Fruit fly (Drosophila melanogaster) whole organism, embryonic: Measurements from ENCODE around the gene Elo68alpha.

Source experiments
- Atf3 ChIP-seq: fragments of 200-800 bp; sonication (Bioruptor generic); optimal IDR thresholded peaks from 3 replicates; lab custom pipeline; 2016; ENCODE audit warnings: missing biosample characterization, missing genetic modification characterization
- CG10366 ChIP-seq: fragments of 200-800 bp; sonication (Bioruptor generic); IDR thresholded peaks from 2 replicates; pipeline ENCODE4 v1.3.6; 2022; ENCODE audit warnings: missing biosample characterization, missing genetic modification characterization
- CG11093 ChIP-seq: fragments of 200-800 bp; sonication (Bioruptor generic); IDR thresholded peaks from 3 replicates; pipeline ENCODE4 v1.3.6; 2022; ENCODE audit warnings: missing biosample characterization, missing genetic modification characterization
- CG11723 ChIP-seq: fragments of 200-800 bp; sonication (Bioruptor generic); optimal IDR thresholded peaks from 2 replicates; lab custom pipeline; 2017; ENCODE audit warnings: missing biosample characterization, mild to moderate bottlenecking, missing genetic modification characterization
- CG12071 ChIP-seq: fragments of 200-800 bp; sonication (Bioruptor generic); optimal IDR thresholded peaks from 3 replicates; lab custom pipeline; 2018; ENCODE audit warnings: missing biosample characterization, mild to moderate bottlenecking, missing genetic modification characterization
- CG12769 ChIP-seq: fragments of 200-800 bp; sonication (Bioruptor generic); optimal IDR thresholded peaks from 2 replicates; lab custom pipeline; 2019; ENCODE audit warnings: missing biosample characterization, mild to moderate bottlenecking, missing genetic modification characterization, moderate library complexity
- CG13287 ChIP-seq: fragments of 200-800 bp; sonication (Bioruptor generic); IDR thresholded peaks from 2 replicates; pipeline ENCODE4 v1.3.6; 2022; ENCODE audit warnings: missing biosample characterization, missing genetic modification characterization; ENCODE audit not compliant: partially characterized antibody
- CG13624 ChIP-seq: fragments of 200-800 bp; sonication (Bioruptor generic); optimal IDR thresholded peaks from 2 replicates; lab custom pipeline; 2016; ENCODE audit warnings: missing biosample characterization, missing genetic modification characterization
- CG15601 ChIP-seq: fragments of 200-800 bp; sonication (Bioruptor generic); optimal IDR thresholded peaks from 3 replicates; lab custom pipeline; 2019; ENCODE audit warnings: missing biosample characterization, mild to moderate bottlenecking, missing genetic modification characterization, moderate library complexity
- CG17568 ChIP-seq: fragments of 200-800 bp; sonication (Bioruptor generic); optimal IDR thresholded peaks from 2 replicates; lab custom pipeline; 2018; ENCODE audit warnings: missing biosample characterization, mild to moderate bottlenecking, missing genetic modification characterization, moderate library complexity
- CG17612 ChIP-seq: fragments of 200-800 bp; sonication (Bioruptor generic); IDR thresholded peaks from 2 replicates; pipeline ENCODE4 v1.3.6; 2022; ENCODE audit warnings: missing biosample characterization, missing genetic modification characterization
- CG18599 ChIP-seq: fragments of 200-800 bp; sonication (Bioruptor generic); optimal IDR thresholded peaks from 3 replicates; lab custom pipeline; 2017; ENCODE audit warnings: missing biosample characterization, missing genetic modification characterization, mild to moderate bottlenecking, moderate library complexity, missing genetic modification reagents
- CG2202 ChIP-seq: fragments of 200-800 bp; sonication (Bioruptor generic); optimal IDR thresholded peaks from 2 replicates; lab custom pipeline; 2018; ENCODE audit warnings: missing biosample characterization, mild to moderate bottlenecking, missing genetic modification characterization
- CG30403 ChIP-seq: fragments of 200-800 bp; sonication (Bioruptor generic); optimal IDR thresholded peaks from 3 replicates; lab custom pipeline; 2016; ENCODE audit warnings: missing biosample characterization, missing genetic modification characterization
- CG34224 ChIP-seq: fragments of 200-800 bp; sonication (Bioruptor generic); IDR thresholded peaks from 3 replicates; pipeline ENCODE4 v1.3.6; 2022; ENCODE audit warnings: missing biosample characterization, missing genetic modification characterization; ENCODE audit not compliant: partially characterized antibody
- CG4360 ChIP-seq: fragments of 200-800 bp; sonication (Bioruptor generic); IDR thresholded peaks from 2 replicates; pipeline ENCODE4 v1.3.6; 2022; ENCODE audit warnings: missing biosample characterization, missing genetic modification characterization
- CG43689 ChIP-seq: fragments of 200-800 bp; sonication (Bioruptor generic); IDR thresholded peaks from 2 replicates; pipeline ENCODE4 v1.3.6; 2022; ENCODE audit warnings: missing biosample characterization, missing genetic modification characterization
- CG4424 ChIP-seq: fragments of 200-800 bp; sonication (Bioruptor generic); optimal IDR thresholded peaks from 3 replicates; lab custom pipeline; 2016; ENCODE audit warnings: missing biosample characterization, missing genetic modification characterization
- CG5180 ChIP-seq: fragments of 200-800 bp; sonication (Bioruptor generic); optimal IDR thresholded peaks from 3 replicates; lab custom pipeline; 2017; ENCODE audit warnings: missing biosample characterization, missing genetic modification characterization, mild to moderate bottlenecking, moderate library complexity, missing genetic modification reagents
- CG5245 ChIP-seq: fragments of 200-800 bp; sonication (Bioruptor generic); optimal IDR thresholded peaks from 3 replicates; lab custom pipeline; 2016; ENCODE audit warnings: missing biosample characterization, missing genetic modification characterization
- CG7372 ChIP-seq: fragments of 200-800 bp; sonication (Bioruptor generic); IDR thresholded peaks from 2 replicates; pipeline ENCODE4 v1.3.6; 2022; ENCODE audit warnings: missing biosample characterization, missing genetic modification characterization
- CG7745 ChIP-seq: fragments of 200-800 bp; sonication (Bioruptor generic); optimal IDR thresholded peaks from 2 replicates; lab custom pipeline; 2018; ENCODE audit warnings: missing biosample characterization, mild to moderate bottlenecking, missing genetic modification characterization, moderate library complexity
- CG7963 ChIP-seq: fragments of 200-800 bp; sonication (Bioruptor generic); IDR thresholded peaks from 3 replicates; pipeline ENCODE4 v1.3.6; 2022; ENCODE audit warnings: missing biosample characterization, missing genetic modification characterization; ENCODE audit not compliant: partially characterized antibody
- CG7987 ChIP-seq: fragments of 200-800 bp; sonication (Bioruptor generic); optimal IDR thresholded peaks from 2 replicates; lab custom pipeline; 2018; ENCODE audit warnings: missing biosample characterization, mild to moderate bottlenecking, missing genetic modification characterization, moderate library complexity
- CG8765 ChIP-seq: fragments of 200-800 bp; sonication (Bioruptor generic); IDR thresholded peaks from 2 replicates; pipeline ENCODE4 v1.3.6; 2022; ENCODE audit warnings: missing biosample characterization, missing genetic modification characterization
- Dad ChIP-seq: fragments of 200-800 bp; sonication (Bioruptor generic); optimal IDR thresholded peaks from 3 replicates; lab custom pipeline; 2016; ENCODE audit warnings: missing biosample characterization, missing genetic modification characterization
- E2f2 ChIP-seq: fragments of 200-800 bp; sonication (Bioruptor generic); IDR thresholded peaks from 2 replicates; pipeline ENCODE4 v1.3.6; 2022; ENCODE audit warnings: missing biosample characterization, missing genetic modification characterization
- HLH54F ChIP-seq: fragments of 200-800 bp; sonication (Bioruptor generic); optimal IDR thresholded peaks from 3 replicates; lab custom pipeline; 2016; ENCODE audit warnings: missing biosample characterization, missing genetic modification characterization
- Hand ChIP-seq: fragments of 200-800 bp; sonication (Bioruptor generic); optimal IDR thresholded peaks from 2 replicates; lab custom pipeline; 2017; ENCODE audit warnings: mild to moderate bottlenecking, missing biosample characterization, missing genetic modification reagents, missing genetic modification characterization
- Hr78 ChIP-seq, 2 experiments: fragments of 200-800 bp in 1 of 2; fragments of >200 bp in 1 of 2; sonication (Bioruptor generic) in 1 of 2; optimal IDR thresholded peaks; 2 replicates each; lab custom pipeline; 2017 to 2019; ENCODE audit warnings: missing biosample characterization in 2 of 2, missing genetic modification characterization in 2 of 2, mild to moderate bottlenecking in 1 of 2, moderate library complexity in 1 of 2
- Optix ChIP-seq: fragments of 200-800 bp; sonication (Bioruptor generic); IDR thresholded peaks from 3 replicates; pipeline ENCODE4 v1.3.6; 2022; ENCODE audit warnings: missing biosample characterization, missing genetic modification characterization
- Ravus ChIP-seq: fragments of 200-800 bp; sonication (Bioruptor generic); IDR thresholded peaks from 2 replicates; pipeline ENCODE4 v1.3.6; 2022; ENCODE audit warnings: missing biosample characterization, missing genetic modification characterization
- Sry-δ ChIP-seq: fragments of 200-800 bp; sonication (Bioruptor generic); optimal IDR thresholded peaks from 2 replicates; lab custom pipeline; 2016; ENCODE audit warnings: missing biosample characterization, missing genetic modification characterization
- Taf1 ChIP-seq: fragments of 200-800 bp; sonication (Bioruptor generic); IDR thresholded peaks from 2 replicates; pipeline ENCODE4 v1.3.6; 2022; ENCODE audit warnings: missing biosample characterization, missing genetic modification characterization
- Tbp ChIP-seq: fragments of >200 bp; optimal IDR thresholded peaks from 2 replicates; lab custom pipeline; 2018; ENCODE audit warnings: missing biosample characterization, missing genetic modification characterization
- Xrp1 ChIP-seq: fragments of 200-800 bp; sonication (Bioruptor generic); IDR thresholded peaks from 2 replicates; pipeline ENCODE4 v1.3.6; 2022; ENCODE audit warnings: missing biosample characterization, missing genetic modification characterization
- amos ChIP-seq: fragments of 200-800 bp; sonication (Bioruptor generic); IDR thresholded peaks from 2 replicates; pipeline ENCODE4 v1.3.6; 2022; ENCODE audit warnings: missing biosample characterization, missing genetic modification characterization; ENCODE audit not compliant: partially characterized antibody
- ci ChIP-seq: fragments of 200-800 bp; sonication (Bioruptor generic); IDR thresholded peaks from 3 replicates; pipeline ENCODE4 v1.3.6; 2022; ENCODE audit warnings: missing biosample characterization, missing genetic modification characterization
- cwo ChIP-seq: fragments of 200-800 bp; sonication (Bioruptor generic); optimal IDR thresholded peaks from 3 replicates; lab custom pipeline; 2017; ENCODE audit warnings: missing biosample characterization, missing genetic modification characterization, mild to moderate bottlenecking, moderate library complexity, missing genetic modification reagents
- en ChIP-seq: fragments of 200-800 bp; sonication (Bioruptor generic); optimal IDR thresholded peaks from 2 replicates; lab custom pipeline; 2016; ENCODE audit warnings: missing biosample characterization, missing genetic modification characterization
- fd3F ChIP-seq: fragments of 200-800 bp; sonication (Bioruptor generic); optimal IDR thresholded peaks from 2 replicates; lab custom pipeline; 2018; ENCODE audit warnings: missing biosample characterization, mild to moderate bottlenecking, missing genetic modification characterization, moderate library complexity
- fru ChIP-seq: fragments of >200 bp; optimal IDR thresholded peaks from 2 replicates; lab custom pipeline; 2017
- gem ChIP-seq: fragments of 200-800 bp; sonication (Bioruptor generic); optimal IDR thresholded peaks from 2 replicates; lab custom pipeline; 2019; ENCODE audit warnings: missing biosample characterization, mild to moderate bottlenecking, missing genetic modification characterization, moderate library complexity
- h ChIP-seq: fragments of >200 bp; optimal IDR thresholded peaks from 2 replicates; lab custom pipeline; 2017
- ham ChIP-seq: fragments of 200-800 bp; sonication (Bioruptor generic); IDR thresholded peaks from 2 replicates; pipeline ENCODE4 v1.3.6; 2022; ENCODE audit warnings: missing biosample characterization, missing genetic modification characterization
- ken ChIP-seq: fragments of 200-800 bp; sonication (Bioruptor generic); IDR thresholded peaks from 3 replicates; pipeline ENCODE4 v1.3.6; 2022; ENCODE audit warnings: missing biosample characterization, missing genetic modification characterization
- sna ChIP-seq: fragments of 200-800 bp; sonication (Bioruptor generic); IDR thresholded peaks from 2 replicates; pipeline ENCODE4 v1.3.6; 2022; ENCODE audit warnings: missing biosample characterization, missing genetic modification characterization; ENCODE audit not compliant: partially characterized antibody
- tll ChIP-seq, 2 experiments: fragments of 200-800 bp in 1 of 2; fragments of >200 bp in 1 of 2; sonication (Bioruptor generic) in 1 of 2; optimal IDR thresholded peaks; 2 replicates each; lab custom pipeline; 2017 to 2019; ENCODE audit warnings: missing biosample characterization in 2 of 2, missing genetic modification characterization in 2 of 2, mild to moderate bottlenecking in 1 of 2, moderate library complexity in 1 of 2
- trh ChIP-seq: fragments of 200-800 bp; sonication (Bioruptor generic); optimal IDR thresholded peaks from 2 replicates; lab custom pipeline; 2016; ENCODE audit warnings: missing biosample characterization, missing genetic modification characterization
- tup ChIP-seq: fragments of 200-800 bp; sonication (Bioruptor generic); optimal IDR thresholded peaks from 2 replicates; lab custom pipeline; 2016; ENCODE audit warnings: missing biosample characterization, mild to moderate bottlenecking, missing genetic modification characterization, moderate library complexity
- unpg ChIP-seq: fragments of 200-800 bp; sonication (Bioruptor generic); optimal IDR thresholded peaks from 3 replicates; lab custom pipeline; 2018; ENCODE audit warnings: missing biosample characterization, mild to moderate bottlenecking, missing genetic modification characterization, moderate library complexity

Elo68alpha gene

dm6 chr3L:11119901-11120418 lies 17.1 kb upstream of the Elo68alpha start (continued):
- no peak for TF ChIP-seq CG4424 (GFP tag; lab: Kevin White, UChicago)
- peak; percentile 22 for TF ChIP-seq CG17568 (GFP tag; lab: Kevin White, UChicago)
- no peak for TF ChIP-seq Tbp
- TF ChIP-seq Dad (GFP tag; lab: Kevin White, UChicago), result no peak
- TF ChIP-seq HLH54F (GFP tag; lab: Kevin White, UChicago), result no peak
- TF ChIP-seq CG17612 (GFP tag; lab: Robert Waterston, UW), result no peak
- TF ChIP-seq CG7372 (GFP tag; lab: Robert Waterston, UW), result no peak
- TF ChIP-seq CG7745 (tag; lab: Kevin White, UChicago), result no peak
- TF ChIP-seq CG8765 (GFP tag; lab: Robert Waterston, UW), result no peak
- TF ChIP-seq CG5245, result no peak
- TF ChIP-seq Ravus (GFP tag; lab: Robert Waterston, UW), result no peak
- no peak for TF ChIP-seq Sry-δ (GFP tag; lab: Kevin White, UChicago)
- peak in 1 of 2 experiments; percentile 44 for TF ChIP-seq tll (GFP tag; optimal IDR thresholded peaks at IDR 0.05; lab: Kevin White, UChicago)
- peak; percentile 22 for TF ChIP-seq CG7987 (GFP tag; lab: Kevin White, UChicago)
- TF ChIP-seq h, result no peak
- TF ChIP-seq cwo (GFP tag; lab: Kevin White, UChicago), result no peak
- no peak for TF ChIP-seq Hand
- TF ChIP-seq Xrp1 (GFP tag; lab: Robert Waterston, UW), result no peak; the same call in 1 of the 2 replicates
- TF ChIP-seq CG4360 (GFP tag; lab: Robert Waterston, UW), result peak; percentile 5; the same call in 1 of the 2 replicates
- no peak for TF ChIP-seq gem
- peak; percentile 65 for TF ChIP-seq CG15601 (tag; lab: Kevin White, UChicago)
- no peak for TF ChIP-seq sna (GFP tag; lab: Robert Waterston, UW)
- peak; percentile 67 for TF ChIP-seq CG18599
- TF ChIP-seq CG11723 (GFP tag; lab: Kevin White, UChicago), result peak; percentile 18
- no peak for TF ChIP-seq fru
- peak; percentile 31 for TF ChIP-seq CG5180
- no peak for TF ChIP-seq CG13287 (GFP tag; lab: Robert Waterston, UW)
- no peak for TF ChIP-seq Atf3 (GFP tag; lab: Kevin White, UChicago)
- peak; percentile 68 for TF ChIP-seq CG12071 (GFP tag; lab: Kevin White, UChicago)
- TF ChIP-seq CG12769 (tag; lab: Kevin White, UChicago), result peak; percentile 83
- TF ChIP-seq CG13624, result peak; percentile 36
- no peak for TF ChIP-seq CG43689 (GFP tag; lab: Robert Waterston, UW)
- TF ChIP-seq ham, result no peak
- TF ChIP-seq unpg (GFP tag; lab: Kevin White, UChicago), result peak; percentile 5
- TF ChIP-seq tup (GFP tag; lab: Kevin White, UChicago), result no peak
- TF ChIP-seq ken, result no peak
- no peak for TF ChIP-seq Taf1 (GFP tag; lab: Robert Waterston, UW)
- no peak for TF ChIP-seq CG10366 (GFP tag; lab: Robert Waterston, UW)
- TF ChIP-seq fd3F (GFP tag; lab: Kevin White, UChicago), result no peak
- no peak for TF ChIP-seq CG11093 (GFP tag; lab: Robert Waterston, UW)
- TF ChIP-seq E2f2 (GFP tag; lab: Robert Waterston, UW), result peak; percentile 17; the same call in 1 of the 2 replicates
- TF ChIP-seq CG2202 (tag; lab: Kevin White, UChicago), result peak; percentile 25
- no peak; the same call in 2 of the 3 replicates for TF ChIP-seq ci (GFP tag; lab: Robert Waterston, UW)
- no peak; the same call in 1 of the 2 replicates for TF ChIP-seq amos
- TF ChIP-seq CG7963 (GFP tag; lab: Robert Waterston, UW), result no peak
- TF ChIP-seq CG34224 (GFP tag; lab: Robert Waterston, UW), result no peak
- no peak for TF ChIP-seq en (GFP tag; lab: Kevin White, UChicago)
- no peak for TF ChIP-seq trh
- TF ChIP-seq Hr78 (GFP tag; optimal IDR thresholded peaks at IDR 0.05; lab: Kevin White, UChicago), result no peak
- no peak for TF ChIP-seq Optix
- no peak for TF ChIP-seq CG30403
